Fruit fly (Drosophila melanogaster) whole organism, prepupa: ENCODE data around the gene Npc1a.

Source experiments
- Blimp-1 ChIP-seq: fragments of 200-800 bp; sonication (Bioruptor generic); optimal IDR thresholded peaks from 3 replicates; lab custom pipeline; 2017; ENCODE audit warnings: missing biosample characterization, missing genetic modification characterization, mild to moderate bottlenecking, moderate library complexity, missing genetic modification reagents
- CG11762 ChIP-seq: fragments of 200-800 bp; sonication (Bioruptor generic); optimal IDR thresholded peaks from 3 replicates; lab custom pipeline; 2016; ENCODE audit warnings: missing biosample characterization, missing genetic modification characterization; ENCODE audit not compliant: insufficient read depth
- CG11902 ChIP-seq: fragments of 200-800 bp; sonication (Bioruptor generic); optimal IDR thresholded peaks from 3 replicates; lab custom pipeline; 2016; ENCODE audit warnings: missing biosample characterization, missing genetic modification characterization
- CG15336 ChIP-seq: fragments of 200-800 bp; sonication (Bioruptor generic); IDR thresholded peaks from 2 replicates; pipeline ENCODE4 v1.3.6; 2022; ENCODE audit warnings: missing biosample characterization, missing genetic modification characterization
- CG31627 ChIP-seq: fragments of 200-800 bp; sonication (Bioruptor generic); optimal IDR thresholded peaks from 3 replicates; lab custom pipeline; 2016; ENCODE audit warnings: missing biosample characterization, missing genetic modification characterization
- CG4318 ChIP-seq: fragments of 200-800 bp; sonication (Bioruptor generic); optimal IDR thresholded peaks from 3 replicates; lab custom pipeline; 2017; ENCODE audit warnings: missing biosample characterization, mild to moderate bottlenecking, missing genetic modification characterization
- CG8632 ChIP-seq: fragments of 200-800 bp; sonication (Bioruptor generic); optimal IDR thresholded peaks from 3 replicates; lab custom pipeline; 2016; ENCODE audit warnings: missing biosample characterization, missing genetic modification characterization
- CG9139 ChIP-seq: fragments of 200-800 bp; sonication (Bioruptor generic); optimal IDR thresholded peaks from 3 replicates; lab custom pipeline; 2017; ENCODE audit warnings: missing biosample characterization, mild to moderate bottlenecking, missing genetic modification characterization
- Ets21C ChIP-seq: fragments of 200-800 bp; sonication (Bioruptor generic); optimal IDR thresholded peaks from 3 replicates; lab custom pipeline; 2016; ENCODE audit warnings: missing biosample characterization, missing genetic modification characterization
- Sox102F ChIP-seq: fragments of 200-800 bp; sonication (Bioruptor generic); optimal IDR thresholded peaks from 2 replicates; lab custom pipeline; 2016; ENCODE audit warnings: missing biosample characterization, mild to moderate bottlenecking, missing genetic modification characterization
- dac ChIP-seq: fragments of 200-800 bp; sonication (Bioruptor generic); optimal IDR thresholded peaks from 2 replicates; lab custom pipeline; 2017; ENCODE audit warnings: missing biosample characterization, mild to moderate bottlenecking, missing genetic modification characterization
- dsx ChIP-seq: fragments of 200-800 bp; optimal IDR thresholded peaks from 3 replicates; lab custom pipeline; 2019; ENCODE audit warnings: missing biosample characterization, mild to moderate bottlenecking, missing genetic modification characterization, moderate library complexity; ENCODE audit not compliant: poor library complexity, severe bottlenecking
- eg ChIP-seq: fragments of 200-800 bp; sonication (Bioruptor generic); IDR thresholded peaks from 3 replicates; pipeline ENCODE4 v1.3.6; 2022; ENCODE audit warnings: missing biosample characterization, missing genetic modification characterization
- esn ChIP-seq: fragments of 200-800 bp; sonication (Bioruptor generic); optimal IDR thresholded peaks from 2 replicates; lab custom pipeline; 2016; ENCODE audit warnings: missing biosample characterization, mild to moderate bottlenecking, missing genetic modification characterization, moderate library complexity
- fd85E ChIP-seq: fragments of 200-800 bp; sonication (Bioruptor generic); optimal IDR thresholded peaks from 3 replicates; lab custom pipeline; 2016; ENCODE audit warnings: missing biosample characterization, missing genetic modification characterization
- lz ChIP-seq: fragments of 200-800 bp; sonication (Bioruptor generic); optimal IDR thresholded peaks from 3 replicates; lab custom pipeline; 2016; ENCODE audit warnings: missing biosample characterization, missing genetic modification characterization
- pdm3 ChIP-seq: fragments of 200-800 bp; sonication (Bioruptor generic); optimal IDR thresholded peaks from 3 replicates; lab custom pipeline; 2016; ENCODE audit warnings: missing biosample characterization, missing genetic modification characterization
- salr ChIP-seq, 2 experiments: fragments of 200-800 bp; sonication (Bioruptor generic); optimal IDR thresholded peaks; 3 replicates each; lab custom pipeline; 2016 to 2018; ENCODE audit warnings: missing biosample characterization in 2 of 2, missing genetic modification characterization in 2 of 2, mild to moderate bottlenecking in 1 of 2

Gene Npc1a

DNA sequence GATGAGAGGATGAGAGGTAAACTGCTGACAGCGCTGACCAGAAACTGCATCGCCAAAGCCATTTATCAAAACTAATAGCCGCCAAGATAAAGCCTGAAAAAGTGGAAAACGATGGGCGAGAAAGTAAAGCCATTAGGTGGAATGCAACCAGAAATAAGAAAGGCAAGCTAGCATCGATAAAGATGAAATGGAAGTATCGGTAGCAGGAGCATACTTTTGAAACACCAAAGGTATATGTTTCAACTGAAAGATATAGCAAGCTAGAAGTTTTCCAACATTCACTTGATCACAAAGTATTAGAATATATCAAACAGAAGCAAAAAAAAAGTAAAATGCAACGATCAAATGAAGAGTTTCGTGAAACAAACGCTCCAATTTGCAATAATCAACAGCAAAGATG is 48.6 kb downstream of the Npc1a start, which contains the start of gene CG13137:
CG13137 (plus strand) TSS at position 301 of the 400 bp plus-strand sequence.
- no peak for TF ChIP-seq salr (GFP tag; optimal IDR thresholded peaks at IDR 0.05; lab: Kevin White, UChicago)
- no peak for TF ChIP-seq Ets21C (GFP tag; lab: Kevin White, UChicago)
- no peak for TF ChIP-seq dsx
- no peak for TF ChIP-seq CG4318 (GFP tag; lab: Kevin White, UChicago)
- TF ChIP-seq esn = no peak
- TF ChIP-seq CG31627 (GFP tag; lab: Kevin White, UChicago) = no peak
- no peak for TF ChIP-seq Sox102F (GFP tag; lab: Kevin White, UChicago)
- TF ChIP-seq lz (GFP tag; lab: Kevin White, UChicago) = no peak
- TF ChIP-seq CG11902 (GFP tag; lab: Kevin White, UChicago) = no peak
- TF ChIP-seq fd85E (GFP tag; lab: Kevin White, UChicago) = no peak
- no peak for TF ChIP-seq CG11762 (GFP tag; lab: Kevin White, UChicago)
- no peak for TF ChIP-seq dac (GFP tag; lab: Kevin White, UChicago)
- no peak for TF ChIP-seq eg (GFP tag; lab: Robert Waterston, UW)
- TF ChIP-seq Blimp-1 (GFP tag; lab: Kevin White, UChicago) = no peak
- TF ChIP-seq pdm3 = no peak
- TF ChIP-seq CG9139 (GFP tag; lab: Kevin White, UChicago) = no peak
- TF ChIP-seq CG8632 (GFP tag; lab: Kevin White, UChicago) = no peak
- TF ChIP-seq CG15336 (GFP tag; lab: Robert Waterston, UW) = no peak
